Fruit fly (Drosophila melanogaster): ENCODE measurements around the gene Ugt304A1.
A peak's percentile ranks its signal among the peaks of the same experiment; 100 is the strongest.

Ugt304A1 gene

dm6 chr3R:11200885-11201421, 25.7 kb upstream of the Ugt304A1 start (continued):
- TF ChIP-seq Dip3 (GFP tag; optimal IDR thresholded peaks at IDR 0.05) (peak; percentile 39), dimm (GFP tag; IDR thresholded peaks at IDR 0.05) (no peak), CG18599 (GFP tag; optimal IDR thresholded peaks at IDR 0.05) (peak; percentile 82), schlank (tag; optimal IDR thresholded peaks at IDR 0.05) (peak; percentile 4), CG7928 (GFP tag; optimal IDR thresholded peaks at IDR 0.05) (no peak), nerfin-1 (tag; optimal IDR thresholded peaks at IDR 0.05) (no peak), fd3F (GFP tag; optimal IDR thresholded peaks at IDR 0.05) (peak; percentile 15), CG16813 (GFP tag; IDR thresholded peaks at IDR 0.05; ENCODE audit: partially characterized antibody) (no peak), pzg (GFP tag; optimal IDR thresholded peaks at IDR 0.05) (no peak), CG32532 (GFP tag; IDR thresholded peaks at IDR 0.05) (peak; percentile 68), hkb (optimal IDR thresholded peaks at IDR 0.05) (no peak), hkb (GFP tag; IDR thresholded peaks at IDR 0.05) (peak; percentile 60; the same call in 1 of the 2 replicates), Stat92E (GFP tag; optimal IDR thresholded peaks at IDR 0.05) (no peak), D19A (tag; optimal IDR thresholded peaks at IDR 0.05) (peak; percentile 59), PHDP (tag; optimal IDR thresholded peaks at IDR 0.05) (peak; percentile 66), CG43689 (GFP tag; IDR thresholded peaks at IDR 0.05) (0 out of 2 replicates have a peak, but pooled peaks have one; percentile 33), Mes4 (GFP tag; optimal IDR thresholded peaks at IDR 0.05) (no peak), CG12659 (GFP tag; optimal IDR thresholded peaks at IDR 0.05) (peak; percentile 47), tap (tag; optimal IDR thresholded peaks at IDR 0.05) (peak; percentile 47), Ets97D (GFP tag; optimal IDR thresholded peaks at IDR 0.05) (no peak), CG6813 (GFP tag; optimal IDR thresholded peaks at IDR 0.05) (peak; percentile 35), CG3726 (GFP tag; IDR thresholded peaks at IDR 0.05) (no peak), CTCF (GFP tag; optimal IDR thresholded peaks at IDR 0.05) (no peak), MTF-1 (GFP tag; optimal IDR thresholded peaks at IDR 0.05; ENCODE audit: borderline replicate concordance) (no peak), CG12104 (GFP tag; optimal IDR thresholded peaks at IDR 0.05) (peak; percentile 51), danr (GFP tag; IDR thresholded peaks at IDR 0.05) (no peak), CG30403 (GFP tag; optimal IDR thresholded peaks at IDR 0.05) (peak; percentile 59), CG3065 (GFP tag; optimal IDR thresholded peaks at IDR 0.05) (no peak), yki (optimal IDR thresholded peaks at IDR 0.05) (no peak), seq (GFP tag; IDR thresholded peaks at IDR 0.05) (peak; percentile 48; the same call in 1 of the 2 replicates), CG15514 (GFP tag; optimal IDR thresholded peaks at IDR 0.05) (peak; percentile 54), sr (GFP tag; IDR thresholded peaks at IDR 0.05) (no peak), Fer1 (GFP tag; optimal IDR thresholded peaks at IDR 0.05) (peak; percentile 46), shn (GFP tag; optimal IDR thresholded peaks at IDR 0.05) (no peak), HmgD (GFP tag; optimal IDR thresholded peaks at IDR 0.05) (no peak), ranshi (GFP tag; IDR thresholded peaks at IDR 0.05) (0 out of 2 replicates have a peak, but pooled peaks have one; percentile 63), CG1529 (GFP tag; optimal IDR thresholded peaks at IDR 0.05) (no peak), MBD-R2 (GFP tag; IDR thresholded peaks at IDR 0.05) (no peak), tio (GFP tag; optimal IDR thresholded peaks at IDR 0.05) (peak; percentile 55), CG11560 (tag; IDR thresholded peaks at IDR 0.05) (no peak), prd (optimal IDR thresholded peaks at IDR 0.05) (no peak), prd (GFP tag; IDR thresholded peaks at IDR 0.05) (peak; percentile 67), lmd (GFP tag; IDR thresholded peaks at IDR 0.05) (peak; percentile 49; the same call in 1 of the 2 replicates), ssp (GFP tag; IDR thresholded peaks at IDR 0.05) (peak; percentile 37; the same call in 1 of the 2 replicates), ems (GFP tag; optimal IDR thresholded peaks at IDR 0.05) (peak; percentile 15), CG8765 (GFP tag; IDR thresholded peaks at IDR 0.05) (no peak), CG13296 (GFP tag; optimal IDR thresholded peaks at IDR 0.05) (no peak), org-1 (GFP tag; optimal IDR thresholded peaks at IDR 0.05) (no peak), CG17802 (tag; optimal IDR thresholded peaks at IDR 0.05) (no peak), CG18764 (GFP tag; optimal IDR thresholded peaks at IDR 0.05) (no peak), HLH4C (GFP tag; IDR thresholded peaks at IDR 0.05; ENCODE audit: partially characterized antibody) (peak; percentile 42; the same call in 1 of the 3 replicates), nom (GFP tag; optimal IDR thresholded peaks at IDR 0.05) (no peak)
